Fruit fly (Drosophila melanogaster) whole organism, embryonic: ENCODE measurements around the gene CG42449.

ENCODE experiments used
- Ada2b ChIP-seq: fragments of 200-800 bp; sonication (Bioruptor generic); IDR thresholded peaks from 2 replicates; pipeline ENCODE4 v1.3.6; 2022; ENCODE audit warnings: missing biosample characterization, missing genetic modification characterization
- Bgb ChIP-seq: fragments of 200-800 bp; sonication (Bioruptor generic); IDR thresholded peaks from 2 replicates; pipeline ENCODE4 v1.3.6; 2022; ENCODE audit warnings: missing biosample characterization, missing genetic modification characterization; ENCODE audit not compliant: partially characterized antibody
- BtbVII ChIP-seq: fragments of 200-800 bp; sonication (Bioruptor generic); optimal IDR thresholded peaks from 3 replicates; lab custom pipeline; 2017; ENCODE audit warnings: missing biosample characterization, mild to moderate bottlenecking, missing genetic modification characterization
- Bteb2 ChIP-seq: fragments of 200-800 bp; sonication (Bioruptor generic); optimal IDR thresholded peaks from 2 replicates; lab custom pipeline; 2016; ENCODE audit warnings: missing biosample characterization, missing genetic modification characterization
- CG10462 ChIP-seq: fragments of 200-800 bp; sonication (Bioruptor generic); optimal IDR thresholded peaks from 2 replicates; lab custom pipeline; 2016; ENCODE audit warnings: missing biosample characterization, missing genetic modification characterization
- CG10654 ChIP-seq: fragments of 200-800 bp; sonication (Bioruptor generic); optimal IDR thresholded peaks from 2 replicates; lab custom pipeline; 2016; ENCODE audit warnings: missing biosample characterization, missing genetic modification characterization
- CG12942 ChIP-seq: fragments of 200-800 bp; sonication (Bioruptor generic); optimal IDR thresholded peaks from 3 replicates; lab custom pipeline; 2016; ENCODE audit warnings: missing biosample characterization, missing genetic modification characterization
- CG15514 ChIP-seq: fragments of 200-800 bp; sonication (Bioruptor generic); optimal IDR thresholded peaks from 3 replicates; lab custom pipeline; 2017; ENCODE audit warnings: missing biosample characterization, missing genetic modification characterization, mild to moderate bottlenecking, moderate library complexity, missing genetic modification reagents
- CG15696 ChIP-seq: fragments of 200-800 bp; sonication (Bioruptor generic); optimal IDR thresholded peaks from 2 replicates; lab custom pipeline; 2019; ENCODE audit warnings: missing biosample characterization, mild to moderate bottlenecking, missing genetic modification characterization, moderate library complexity
- CG17612 ChIP-seq: fragments of 200-800 bp; sonication (Bioruptor generic); IDR thresholded peaks from 2 replicates; pipeline ENCODE4 v1.3.6; 2022; ENCODE audit warnings: missing biosample characterization, missing genetic modification characterization
- CG17802 ChIP-seq: fragments of 200-800 bp; sonication (Bioruptor generic); optimal IDR thresholded peaks from 2 replicates; lab custom pipeline; 2018; ENCODE audit warnings: missing biosample characterization, mild to moderate bottlenecking, missing genetic modification characterization, moderate library complexity
- CG2889 ChIP-seq: fragments of 200-800 bp; sonication (Bioruptor generic); IDR thresholded peaks from 3 replicates; pipeline ENCODE4 v1.3.6; 2022; ENCODE audit warnings: missing biosample characterization, missing genetic modification characterization
- CG3065 ChIP-seq: fragments of 200-800 bp; sonication (Bioruptor generic); optimal IDR thresholded peaks from 2 replicates; lab custom pipeline; 2016; ENCODE audit warnings: missing biosample characterization, missing genetic modification characterization
- CG34422 ChIP-seq: fragments of 200-800 bp; sonication (Bioruptor generic); IDR thresholded peaks from 3 replicates; pipeline ENCODE4 v1.3.6; 2022; ENCODE audit warnings: missing biosample characterization, missing genetic modification characterization
- CG4820 ChIP-seq: fragments of 200-800 bp; sonication (Bioruptor generic); optimal IDR thresholded peaks from 3 replicates; lab custom pipeline; 2016; ENCODE audit warnings: missing biosample characterization, missing genetic modification characterization
- CG5953 ChIP-seq: fragments of 200-800 bp; sonication (Bioruptor generic); IDR thresholded peaks from 2 replicates; pipeline ENCODE4 v1.3.6; 2022; ENCODE audit warnings: missing biosample characterization, missing genetic modification characterization
- CG6175 ChIP-seq: fragments of 200-800 bp; sonication (Bioruptor generic); IDR thresholded peaks from 3 replicates; pipeline ENCODE4 v1.3.6; 2022; ENCODE audit warnings: missing biosample characterization, missing genetic modification characterization
- CG6272 ChIP-seq: fragments of 200-800 bp; sonication (Bioruptor generic); IDR thresholded peaks from 2 replicates; pipeline ENCODE4 v1.3.6; 2022; ENCODE audit warnings: missing biosample characterization, missing genetic modification characterization
- CG6654 ChIP-seq: fragments of 200-800 bp; sonication (Bioruptor generic); optimal IDR thresholded peaks from 2 replicates; lab custom pipeline; 2017; ENCODE audit warnings: missing biosample characterization, mild to moderate bottlenecking, missing genetic modification characterization
- CG6854 ChIP-seq: fragments of 200-800 bp; sonication (Bioruptor generic); optimal IDR thresholded peaks from 3 replicates; lab custom pipeline; 2017; ENCODE audit warnings: missing biosample characterization, mild to moderate bottlenecking, missing genetic modification characterization
- CG7745 ChIP-seq: fragments of 200-800 bp; sonication (Bioruptor generic); optimal IDR thresholded peaks from 2 replicates; lab custom pipeline; 2018; ENCODE audit warnings: missing biosample characterization, mild to moderate bottlenecking, missing genetic modification characterization, moderate library complexity
- CG9215 ChIP-seq: fragments of 200-800 bp; sonication (Bioruptor generic); IDR thresholded peaks from 2 replicates; pipeline ENCODE4 v1.3.6; 2022; ENCODE audit warnings: missing biosample characterization, missing genetic modification characterization
- Dad ChIP-seq: fragments of 200-800 bp; sonication (Bioruptor generic); optimal IDR thresholded peaks from 3 replicates; lab custom pipeline; 2016; ENCODE audit warnings: missing biosample characterization, missing genetic modification characterization
- Drgx ChIP-seq: fragments of 200-800 bp; sonication (Bioruptor generic); IDR thresholded peaks from 2 replicates; pipeline ENCODE4 v1.3.6; 2022; ENCODE audit warnings: missing biosample characterization, missing genetic modification characterization
- Gug ChIP-seq: fragments of 200-800 bp; sonication (Bioruptor generic); IDR thresholded peaks from 4 replicates; pipeline ENCODE4 v1.3.6; 2022; ENCODE audit warnings: missing biosample characterization, missing genetic modification characterization
- MTF-1 ChIP-seq: fragments of 200-800 bp; sonication (Bioruptor generic); optimal IDR thresholded peaks from 2 replicates; lab custom pipeline; 2018; ENCODE audit warnings: missing biosample characterization, mild to moderate bottlenecking, missing genetic modification characterization, borderline replicate concordance
- Mad ChIP-seq: fragments of 200-800 bp; sonication (Bioruptor generic); optimal IDR thresholded peaks from 2 replicates; lab custom pipeline; 2016; ENCODE audit warnings: missing biosample characterization, missing genetic modification characterization
- Nf-YC ChIP-seq: fragments of 200-800 bp; optimal IDR thresholded peaks from 3 replicates; lab custom pipeline; 2019; ENCODE audit warnings: missing biosample characterization, mild to moderate bottlenecking, missing genetic modification characterization, moderate library complexity
- Optix ChIP-seq: fragments of 200-800 bp; sonication (Bioruptor generic); IDR thresholded peaks from 3 replicates; pipeline ENCODE4 v1.3.6; 2022; ENCODE audit warnings: missing biosample characterization, missing genetic modification characterization
- Side ChIP-seq: fragments of 200-800 bp; sonication (Bioruptor generic); optimal IDR thresholded peaks from 2 replicates; lab custom pipeline; 2016; ENCODE audit warnings: missing biosample characterization, missing genetic modification characterization
- ac ChIP-seq: fragments of 200-800 bp; sonication (Bioruptor generic); optimal IDR thresholded peaks from 3 replicates; lab custom pipeline; 2017; ENCODE audit warnings: missing biosample characterization, mild to moderate bottlenecking, missing genetic modification characterization
- crol ChIP-seq: fragments of 200-800 bp; sonication (Bioruptor generic); IDR thresholded peaks from 2 replicates; pipeline ENCODE4 v1.3.6; 2022; ENCODE audit warnings: missing biosample characterization, missing genetic modification characterization
- fd3F ChIP-seq: fragments of 200-800 bp; sonication (Bioruptor generic); optimal IDR thresholded peaks from 2 replicates; lab custom pipeline; 2018; ENCODE audit warnings: missing biosample characterization, mild to moderate bottlenecking, missing genetic modification characterization, moderate library complexity
- fd64A ChIP-seq: fragments of 200-800 bp; sonication (Bioruptor generic); optimal IDR thresholded peaks from 3 replicates; lab custom pipeline; 2018; ENCODE audit warnings: missing biosample characterization, mild to moderate bottlenecking, missing genetic modification characterization
- ftz-f1 ChIP-seq: fragments of 200-800 bp; sonication (Bioruptor generic); optimal IDR thresholded peaks from 2 replicates; lab custom pipeline; 2016; ENCODE audit warnings: missing biosample characterization, missing genetic modification characterization
- fu2 ChIP-seq: fragments of 200-800 bp; sonication (Bioruptor generic); optimal IDR thresholded peaks from 2 replicates; lab custom pipeline; 2016; ENCODE audit warnings: missing biosample characterization, missing genetic modification characterization
- gfzf ChIP-seq: fragments of 200-800 bp; sonication (Bioruptor generic); optimal IDR thresholded peaks from 2 replicates; lab custom pipeline; 2016; ENCODE audit warnings: missing biosample characterization, mild to moderate bottlenecking, missing genetic modification characterization, moderate library complexity
- jigr1 ChIP-seq: fragments of 200-800 bp; sonication (Bioruptor generic); IDR thresholded peaks from 3 replicates; pipeline ENCODE4 v1.3.6; 2022; ENCODE audit warnings: missing biosample characterization, missing genetic modification characterization
- kay ChIP-seq: fragments of 200-800 bp; sonication (Bioruptor generic); optimal IDR thresholded peaks from 2 replicates; lab custom pipeline; 2016; ENCODE audit warnings: missing biosample characterization, missing genetic modification characterization
- lilli ChIP-seq: fragments of 200-800 bp; sonication (Bioruptor generic); optimal IDR thresholded peaks from 3 replicates; lab custom pipeline; 2016; ENCODE audit warnings: missing biosample characterization, missing genetic modification characterization
- lola ChIP-seq, 3 experiments: fragments of >200 bp in 2 of 3; fragments of 200-800 bp in 1 of 3; sonication (Bioruptor generic) in 1 of 3; optimal IDR thresholded peaks; 2 replicates each; lab custom pipeline; 2017 to 2019; ENCODE audit warnings: missing biosample characterization in 3 of 3, missing genetic modification characterization in 3 of 3, mild to moderate bottlenecking in 1 of 3, moderate library complexity in 1 of 3
- maf-S ChIP-seq: fragments of 200-800 bp; sonication (Bioruptor generic); optimal IDR thresholded peaks from 2 replicates; lab custom pipeline; 2016; ENCODE audit warnings: missing biosample characterization, missing genetic modification characterization
- nau ChIP-seq: fragments of 200-800 bp; sonication (Bioruptor generic); optimal IDR thresholded peaks from 3 replicates; lab custom pipeline; 2017; ENCODE audit warnings: missing biosample characterization, mild to moderate bottlenecking, missing genetic modification characterization, missing genetic modification reagents
- prd ChIP-seq, 3 experiments: fragments of >200 bp in 2 of 3; fragments of 200-800 bp in 1 of 3; sonication (Bioruptor generic) in 1 of 3; optimal IDR thresholded peaks in 2 of 3; IDR thresholded peaks in 1 of 3; 2 replicates in 2 of 3; 3 replicates in 1 of 3; pipeline versions ENCODE4 v1.3.6 to Lab custom; 2017 to 2022; ENCODE audit warnings: missing biosample characterization in 1 of 3, missing genetic modification characterization in 1 of 3
- repo ChIP-seq: fragments of 200-800 bp; sonication (Bioruptor generic); optimal IDR thresholded peaks from 2 replicates; lab custom pipeline; 2016; ENCODE audit warnings: missing biosample characterization, missing genetic modification characterization
- scrt ChIP-seq: fragments of 200-800 bp; sonication (Bioruptor generic); optimal IDR thresholded peaks from 2 replicates; lab custom pipeline; 2018; ENCODE audit warnings: missing biosample characterization, mild to moderate bottlenecking, missing genetic modification characterization, moderate library complexity
- slou ChIP-seq: fragments of 200-800 bp; sonication (Bioruptor generic); optimal IDR thresholded peaks from 3 replicates; lab custom pipeline; 2016; ENCODE audit warnings: missing biosample characterization, missing genetic modification characterization
- so ChIP-seq: fragments of 200-800 bp; sonication (Bioruptor generic); IDR thresholded peaks from 3 replicates; pipeline ENCODE4 v1.3.6; 2022; ENCODE audit warnings: missing biosample characterization, missing genetic modification characterization
- sqz ChIP-seq: fragments of 200-800 bp; sonication (Bioruptor generic); optimal IDR thresholded peaks from 3 replicates; lab custom pipeline; 2018; ENCODE audit warnings: missing biosample characterization, mild to moderate bottlenecking, missing genetic modification characterization
- ssp ChIP-seq: fragments of 200-800 bp; sonication (Bioruptor generic); IDR thresholded peaks from 2 replicates; pipeline ENCODE4 v1.3.6; 2022; ENCODE audit warnings: missing biosample characterization, missing genetic modification characterization

The CG42449 gene

DNA sequence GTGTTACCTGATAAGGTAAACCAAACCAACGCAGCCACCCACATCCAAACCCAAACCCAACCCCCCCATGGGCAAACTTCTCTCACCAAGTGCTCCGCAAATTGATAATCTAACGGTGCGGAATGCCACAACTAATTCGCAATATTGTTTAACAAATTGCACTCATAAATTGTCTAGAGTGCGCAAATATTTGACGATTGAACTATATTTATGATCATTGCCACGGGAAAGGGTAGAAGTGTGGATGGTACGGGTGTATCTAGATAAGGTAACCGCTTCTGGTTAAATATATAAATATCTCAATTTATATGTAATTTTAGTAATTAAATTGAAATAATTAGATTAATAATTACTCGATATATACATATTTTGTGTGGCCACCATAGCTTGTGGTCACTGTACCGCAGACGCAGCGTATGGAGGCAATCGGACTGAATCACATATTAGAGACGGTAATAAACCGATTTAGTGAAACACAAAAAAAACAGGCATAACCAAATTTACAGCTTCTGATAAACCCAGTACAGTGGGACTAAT is 35.5 kb downstream of the CG42449 start (continued):
- peak; percentile 58 for TF ChIP-seq scrt (GFP tag; lab: Kevin White, UChicago)
- TF ChIP-seq prd (optimal IDR thresholded peaks at IDR 0.05; lab: Kevin White, UChicago), result no peak
- peak; percentile 71; the same call in 2 of the 3 replicates for TF ChIP-seq prd (GFP tag; IDR thresholded peaks at IDR 0.05; lab: Robert Waterston, UW)
- TF ChIP-seq Drgx, result peak; percentile 50; the same call in 1 of the 2 replicates
- no peak for TF ChIP-seq fu2
- TF ChIP-seq lilli (GFP tag; lab: Kevin White, UChicago), result peak; percentile 44
- no peak for TF ChIP-seq CG15696 (tag; lab: Kevin White, UChicago)
- no peak for TF ChIP-seq maf-S (GFP tag; lab: Kevin White, UChicago)
- no peak for TF ChIP-seq Side
- no peak for TF ChIP-seq ftz-f1 (GFP tag; lab: Kevin White, UChicago)
- no peak for TF ChIP-seq lola (GFP tag; optimal IDR thresholded peaks at IDR 0.05; lab: Kevin White, UChicago)
- no peak for TF ChIP-seq CG3065 (GFP tag; lab: Kevin White, UChicago)
- 0 out of 3 replicates have a peak, but pooled peaks have one; percentile 50 for TF ChIP-seq CG2889
- TF ChIP-seq gfzf (GFP tag; lab: Kevin White, UChicago), result no peak
- TF ChIP-seq ac (GFP tag; lab: Kevin White, UChicago), result no peak
- TF ChIP-seq CG6854 (GFP tag; lab: Kevin White, UChicago), result peak; percentile 17
- no peak for TF ChIP-seq CG6272
- no peak for TF ChIP-seq nau (GFP tag; lab: Kevin White, UChicago)
- no peak for TF ChIP-seq CG5953 (GFP tag; lab: Robert Waterston, UW)
- TF ChIP-seq jigr1, result no peak
- TF ChIP-seq CG15514 (GFP tag; lab: Kevin White, UChicago), result peak; percentile 70
- TF ChIP-seq CG17612 (GFP tag; lab: Robert Waterston, UW), result peak; percentile 61; the same call in 1 of the 2 replicates
- peak; percentile 34; the same call in 1 of the 3 replicates for TF ChIP-seq so (GFP tag; lab: Robert Waterston, UW)
- no peak for TF ChIP-seq Bteb2
- no peak for TF ChIP-seq Mad (GFP tag; lab: Kevin White, UChicago)
- no peak for TF ChIP-seq MTF-1 (GFP tag; lab: Kevin White, UChicago)
- no peak for TF ChIP-seq fd64A
- TF ChIP-seq slou (GFP tag; lab: Kevin White, UChicago), result no peak
- TF ChIP-seq ssp (GFP tag; lab: Robert Waterston, UW), result no peak
- peak; percentile 55; the same call in 1 of the 3 replicates for TF ChIP-seq CG34422
- peak; percentile 56 for TF ChIP-seq BtbVII (GFP tag; lab: Kevin White, UChicago)
- peak; percentile 78 for TF ChIP-seq Ada2b (GFP tag; lab: Robert Waterston, UW)
- peak; percentile 64; the same call in 2 of the 3 replicates for TF ChIP-seq CG6175 (GFP tag; lab: Robert Waterston, UW)
- TF ChIP-seq CG4820, result no peak
- TF ChIP-seq Optix (GFP tag; lab: Robert Waterston, UW), result peak; percentile 23; the same call in 1 of the 3 replicates
- peak; percentile 66; the same call in 2 of the 4 replicates for TF ChIP-seq Gug (GFP tag; lab: Robert Waterston, UW)
- no peak for TF ChIP-seq CG17802 (tag; lab: Kevin White, UChicago)
- no peak for TF ChIP-seq kay
- peak; percentile 23 for TF ChIP-seq Nf-YC (tag; lab: Kevin White, UChicago)
- TF ChIP-seq CG9215 (GFP tag; lab: Robert Waterston, UW), result peak; percentile 64; the same call in 1 of the 2 replicates
- TF ChIP-seq fd3F (GFP tag; lab: Kevin White, UChicago), result peak; percentile 81
- TF ChIP-seq sqz (GFP tag; lab: Kevin White, UChicago), result peak; percentile 42
- no peak for TF ChIP-seq CG12942 (GFP tag; lab: Kevin White, UChicago)
- no peak for TF ChIP-seq CG7745 (tag; lab: Kevin White, UChicago)
- no peak for TF ChIP-seq Dad (GFP tag; lab: Kevin White, UChicago)
- TF ChIP-seq crol (GFP tag; lab: Robert Waterston, UW), result 0 out of 2 replicates have a peak, but pooled peaks have one; percentile 13
- no peak for TF ChIP-seq CG10654 (GFP tag; lab: Kevin White, UChicago)
- no peak for TF ChIP-seq Bgb
- no peak for TF ChIP-seq repo
- no peak for TF ChIP-seq CG6654 (GFP tag; lab: Kevin White, UChicago)
- TF ChIP-seq CG10462, result no peak
